Fruit fly (Drosophila melanogaster): ENCODE measurements around the gene CG5116.

Gene CG5116

DNA sequence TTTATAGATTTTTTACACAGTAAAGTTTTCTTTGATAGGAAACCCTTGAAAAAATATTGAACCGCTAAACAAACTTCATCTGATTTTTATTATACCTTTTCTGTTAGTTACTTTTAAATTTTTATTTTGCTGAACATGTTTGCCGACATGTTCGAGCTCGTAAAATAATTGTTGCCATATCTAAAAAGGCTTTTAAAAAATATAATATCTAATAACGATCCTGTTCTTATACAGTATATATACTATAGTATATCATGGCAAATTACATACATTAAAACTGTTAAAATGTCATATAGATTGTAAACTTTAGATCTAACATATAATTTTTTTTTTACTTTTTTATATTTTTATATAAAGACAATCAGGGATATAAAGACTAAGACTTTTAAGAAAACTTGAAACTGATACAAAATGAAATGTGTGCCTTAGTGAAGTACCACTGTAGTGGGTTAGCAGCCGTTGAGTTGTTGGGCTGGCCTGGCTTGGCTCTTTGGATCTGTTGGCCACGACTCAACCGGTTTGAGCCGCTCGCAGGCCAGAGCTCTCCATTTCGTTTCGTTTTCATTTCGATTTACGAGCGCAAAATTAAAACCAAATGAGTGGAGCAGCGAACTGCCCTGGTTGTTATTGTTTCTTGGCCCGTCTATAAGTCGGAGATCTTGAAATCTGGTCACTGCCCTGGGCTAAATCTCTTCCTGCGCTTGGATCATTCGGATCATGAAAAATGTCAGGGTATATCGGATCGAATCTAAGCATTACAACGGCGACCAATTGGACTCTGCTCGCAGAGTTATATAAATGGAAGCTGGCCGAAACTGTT, 49.7 kb downstream of the CG5116 start (continued):
- peak; percentile 39; the same call in 1 of the 2 replicates for TF ChIP-seq Ptx1 (GFP tag; IDR thresholded peaks at IDR 0.05)
- TF ChIP-seq CG10274 (GFP tag; optimal IDR thresholded peaks at IDR 0.05): no peak
- TF ChIP-seq Six4 (GFP tag; optimal IDR thresholded peaks at IDR 0.05): no peak
- TF ChIP-seq HLH3B (GFP tag; IDR thresholded peaks at IDR 0.05): no peak
- no peak for TF ChIP-seq Camta (GFP tag; optimal IDR thresholded peaks at IDR 0.05)
- TF ChIP-seq C15 (GFP tag; IDR thresholded peaks at IDR 0.05): no peak
- peak; percentile 32 for TF ChIP-seq Sox102F (GFP tag; optimal IDR thresholded peaks at IDR 0.05)
- TF ChIP-seq CG17328 (GFP tag; IDR thresholded peaks at IDR 0.05): peak; percentile 27; the same call in 1 of the 2 replicates
- TF ChIP-seq CG2202 (tag; optimal IDR thresholded peaks at IDR 0.05): no peak
- no peak for TF ChIP-seq Max (GFP tag; optimal IDR thresholded peaks at IDR 0.05)
- no peak for TF ChIP-seq pan (optimal IDR thresholded peaks at IDR 0.05)
- TF ChIP-seq pan (GFP tag; optimal IDR thresholded peaks at IDR 0.05 in 1 of 2, IDR thresholded peaks at IDR 0.05 in 1 of 2): peak in 1 of 2 experiments; percentile 25
- peak; percentile 60 for TF ChIP-seq CG2678 (tag; optimal IDR thresholded peaks at IDR 0.05)
- peak; percentile 21 for TF ChIP-seq CG10979 (tag; optimal IDR thresholded peaks at IDR 0.05)
- no peak for TF ChIP-seq Taf1 (GFP tag; IDR thresholded peaks at IDR 0.05)
- TF ChIP-seq CG31441 (GFP tag; IDR thresholded peaks at IDR 0.05): peak; percentile 67
- peak; percentile 55; the same call in 2 of the 3 replicates for TF ChIP-seq CG17361 (GFP tag; IDR thresholded peaks at IDR 0.05)
- peak; percentile 34 for TF ChIP-seq sd (tag; optimal IDR thresholded peaks at IDR 0.05)
- peak; percentile 36 for TF ChIP-seq CoRest (tag; optimal IDR thresholded peaks at IDR 0.05)
- peak; percentile 33; the same call in 1 of the 2 replicates for TF ChIP-seq ttk (GFP tag; IDR thresholded peaks at IDR 0.05)
- TF ChIP-seq lola (GFP tag; optimal IDR thresholded peaks at IDR 0.05): peak in 1 of 3 experiments; percentile 43
- TF ChIP-seq CG11504 (tag; optimal IDR thresholded peaks at IDR 0.05): peak; percentile 55
- TF ChIP-seq Hr51 (GFP tag; optimal IDR thresholded peaks at IDR 0.05): peak in 1 of 2 experiments; percentile 36
- TF ChIP-seq Aef1 (GFP tag; IDR thresholded peaks at IDR 0.05): 0 out of 3 replicates have a peak, but pooled peaks have one; percentile 14
- 0 out of 4 replicates have a peak, but pooled peaks have one; percentile 42 for TF ChIP-seq chinmo (GFP tag; IDR thresholded peaks at IDR 0.05; ENCODE audit: partially characterized antibody)
- 0 out of 3 replicates have a peak, but pooled peaks have one; percentile 21 for TF ChIP-seq tgo (GFP tag; IDR thresholded peaks at IDR 0.05)
- peak; percentile 26; the same call in 1 of the 2 replicates for TF ChIP-seq Rfx (GFP tag; IDR thresholded peaks at IDR 0.05)
- TF ChIP-seq CG15269 (tag; optimal IDR thresholded peaks at IDR 0.05): peak; percentile 28
- TF ChIP-seq CG13894 (tag; optimal IDR thresholded peaks at IDR 0.05): peak; percentile 88
- TF ChIP-seq CG7839 (tag; optimal IDR thresholded peaks at IDR 0.05): peak; percentile 42
- TF ChIP-seq CG32532 (GFP tag; IDR thresholded peaks at IDR 0.05): 0 out of 2 replicates have a peak, but pooled peaks have one; percentile 35
- TF ChIP-seq CG11085 (GFP tag; IDR thresholded peaks at IDR 0.05): no peak
- TF ChIP-seq Pdp1 (GFP tag; optimal IDR thresholded peaks at IDR 0.05): peak in 1 of 2 experiments; percentile 5
- peak; percentile 66; the same call in 1 of the 3 replicates for TF ChIP-seq z (GFP tag; IDR thresholded peaks at IDR 0.05)
- TF ChIP-seq CG7786 (GFP tag; optimal IDR thresholded peaks at IDR 0.05): no peak
- peak; percentile 28 for TF ChIP-seq ind (GFP tag; optimal IDR thresholded peaks at IDR 0.05)
- TF ChIP-seq Mes4 (GFP tag; optimal IDR thresholded peaks at IDR 0.05): no peak
- TF ChIP-seq grau (tag; optimal IDR thresholded peaks at IDR 0.05): peak; percentile 88
- no peak for TF ChIP-seq CG8478 (optimal IDR thresholded peaks at IDR 0.05)
- TF ChIP-seq CG4424 (GFP tag; optimal IDR thresholded peaks at IDR 0.05): peak; percentile 18
- TF ChIP-seq CG8924 (tag; optimal IDR thresholded peaks at IDR 0.05): peak; percentile 16
- 0 out of 3 replicates have a peak, but pooled peaks have one; percentile 28 for TF ChIP-seq dysf (GFP tag; IDR thresholded peaks at IDR 0.05)
- TF ChIP-seq dmrt11E (tag; optimal IDR thresholded peaks at IDR 0.05): peak; percentile 40
- peak; percentile 57 for TF ChIP-seq CG18262 (tag; optimal IDR thresholded peaks at IDR 0.05)
- peak; percentile 15 for TF ChIP-seq CG14710 (tag; optimal IDR thresholded peaks at IDR 0.05)
- no peak for TF ChIP-seq Ssrp (tag; optimal IDR thresholded peaks at IDR 0.05)
- TF ChIP-seq sob (GFP tag; IDR thresholded peaks at IDR 0.05): peak; percentile 16; the same call in 1 of the 2 replicates
- TF ChIP-seq ap (GFP tag; IDR thresholded peaks at IDR 0.05): no peak

Data from whole organism, embryonic.